Worm (Caenorhabditis elegans) whole organism, L2 larva: ENCODE data around the gene F59A6.4.

Experiments used
- F13H6.1 ChIP-seq: sonication (generic microtip); optimal IDR thresholded peaks from 2 replicates; lab custom pipeline; 2016; ENCODE audit warnings: missing genetic modification characterization, missing compliant biosample characterization
- R02D3.7 ChIP-seq: fragments of 150-350 bp; optimal IDR thresholded peaks from 2 replicates; lab custom pipeline; 2014; ENCODE audit warnings: missing biosample characterization, missing genetic modification characterization
- Y55F3AM.14 ChIP-seq: fragments of 200-800 bp; sonication (Bioruptor generic); optimal IDR thresholded peaks from 2 replicates; lab custom pipeline; 2018; ENCODE audit warnings: mild to moderate bottlenecking, missing genetic modification characterization, missing compliant biosample characterization
- ZK546.5 ChIP-seq: sonication (generic microtip); optimal IDR thresholded peaks from 2 replicates; lab custom pipeline; 2017; ENCODE audit warnings: missing biosample characterization, missing genetic modification characterization
- aly-2 ChIP-seq: fragments of 150-350 bp; optimal IDR thresholded peaks from 2 replicates; lab custom pipeline; 2014; ENCODE audit warnings: missing biosample characterization, missing genetic modification characterization
- ama-1 ChIP-seq: fragments of 150-350 bp; optimal IDR thresholded peaks from 2 replicates; lab custom pipeline; 2018; ENCODE audit warnings: inconsistent platforms
- blmp-1 ChIP-seq: sonication (generic microtip); optimal IDR thresholded peaks from 2 replicates; lab custom pipeline; 2017; ENCODE audit warnings: missing genetic modification characterization, mild to moderate bottlenecking, missing compliant biosample characterization, antibody characterized with exemption, moderate library complexity; ENCODE audit not compliant: insufficient read depth
- ceh-16 ChIP-seq: fragments of 150-350 bp; optimal IDR thresholded peaks from 2 replicates; lab custom pipeline; 2014; ENCODE audit warnings: missing biosample characterization, missing genetic modification characterization
- crh-2 ChIP-seq: sonication (generic microtip); optimal IDR thresholded peaks from 2 replicates; lab custom pipeline; 2017; ENCODE audit warnings: missing biosample characterization, missing genetic modification characterization
- dmd-4 ChIP-seq: sonication (generic microtip); optimal IDR thresholded peaks from 2 replicates; lab custom pipeline; 2017; ENCODE audit warnings: missing biosample characterization, missing genetic modification characterization
- egl-27 ChIP-seq: sonication (generic microtip); optimal IDR thresholded peaks from 3 replicates; lab custom pipeline; 2017; ENCODE audit warnings: missing biosample characterization, missing genetic modification reagents, missing genetic modification characterization
- elt-1 ChIP-seq: fragments of 150-350 bp; optimal IDR thresholded peaks from 2 replicates; lab custom pipeline; 2014; ENCODE audit warnings: missing biosample characterization, missing genetic modification characterization
- fos-1 ChIP-seq: fragments of 150-350 bp; optimal IDR thresholded peaks from 2 replicates; lab custom pipeline; 2014; ENCODE audit warnings: missing biosample characterization, missing genetic modification characterization
- gmeb-1 ChIP-seq: fragments of 150-350 bp; optimal IDR thresholded peaks from 2 replicates; lab custom pipeline; 2014; ENCODE audit warnings: missing biosample characterization, missing genetic modification characterization
- lin-11 ChIP-seq: fragments of 150-350 bp; sonication (generic microtip); optimal IDR thresholded peaks from 2 replicates; lab custom pipeline; 2014; ENCODE audit warnings: missing biosample characterization, missing genetic modification characterization, inconsistent platforms, mixed read lengths
- lin-13 ChIP-seq: fragments of 150-350 bp; optimal IDR thresholded peaks from 2 replicates; lab custom pipeline; 2014; ENCODE audit warnings: missing biosample characterization, missing genetic modification reagents, missing genetic modification characterization
- lin-39 ChIP-seq: fragments of 150-350 bp; optimal IDR thresholded peaks from 2 replicates; lab custom pipeline; 2014; ENCODE audit warnings: missing biosample characterization, missing genetic modification reagents, missing genetic modification characterization
- lsy-2 ChIP-seq, 2 experiments: fragments of 150-350 bp in 1 of 2; sonication (generic microtip) in 1 of 2; optimal IDR thresholded peaks; 2 replicates each; lab custom pipeline; 2014 to 2017; ENCODE audit warnings: missing biosample characterization in 2 of 2, missing genetic modification characterization in 2 of 2
- mbf-1 ChIP-seq: sonication (generic microtip); optimal IDR thresholded peaks from 2 replicates; lab custom pipeline; 2017; ENCODE audit warnings: missing biosample characterization, missing genetic modification characterization
- mdl-1 ChIP-seq, 2 experiments: fragments of 150-350 bp in 1 of 2; sonication (generic microtip) in 1 of 2; optimal IDR thresholded peaks; 2 replicates each; lab custom pipeline; 2017; ENCODE audit warnings: missing biosample characterization in 2 of 2, missing genetic modification characterization in 2 of 2
- nhr-10 ChIP-seq: sonication (generic microtip); optimal IDR thresholded peaks from 2 replicates; lab custom pipeline; 2017; ENCODE audit warnings: missing biosample characterization, missing genetic modification characterization
- nhr-11 ChIP-seq: fragments of 150-350 bp; optimal IDR thresholded peaks from 2 replicates; lab custom pipeline; 2014; ENCODE audit warnings: missing biosample characterization, missing genetic modification characterization
- nhr-12 ChIP-seq: fragments of 150-350 bp; optimal IDR thresholded peaks from 2 replicates; lab custom pipeline; 2014; ENCODE audit warnings: missing biosample characterization, missing genetic modification characterization
- nhr-21 ChIP-seq: fragments of 150-350 bp; optimal IDR thresholded peaks from 2 replicates; lab custom pipeline; 2014; ENCODE audit warnings: missing biosample characterization, missing genetic modification characterization
- nhr-23 ChIP-seq: fragments of 150-350 bp; optimal IDR thresholded peaks from 2 replicates; lab custom pipeline; 2014; ENCODE audit warnings: missing biosample characterization, missing genetic modification reagents, missing genetic modification characterization
- nhr-237 ChIP-seq: fragments of 150-350 bp; optimal IDR thresholded peaks from 2 replicates; lab custom pipeline; 2014; ENCODE audit warnings: missing biosample characterization, missing genetic modification characterization
- nhr-25 ChIP-seq: fragments of 150-350 bp; sonication (generic microtip); optimal IDR thresholded peaks from 3 replicates; lab custom pipeline; 2014; ENCODE audit warnings: missing biosample characterization, missing genetic modification characterization
- nhr-6 ChIP-seq: fragments of 150-350 bp; optimal IDR thresholded peaks from 2 replicates; lab custom pipeline; 2014; ENCODE audit warnings: missing biosample characterization, missing genetic modification characterization
- nhr-77 ChIP-seq: fragments of 150-350 bp; optimal IDR thresholded peaks from 2 replicates; lab custom pipeline; 2014; ENCODE audit warnings: missing biosample characterization, missing genetic modification characterization
- skn-1 ChIP-seq: sonication (generic microtip); optimal IDR thresholded peaks from 2 replicates; lab custom pipeline; 2017; ENCODE audit warnings: missing biosample characterization, missing genetic modification characterization
- sma-3 ChIP-seq: sonication (generic microtip); optimal IDR thresholded peaks from 2 replicates; lab custom pipeline; 2016; ENCODE audit warnings: missing genetic modification reagents, missing genetic modification characterization, missing compliant biosample characterization
- sma-9 ChIP-seq, 2 experiments: fragments of 150-350 bp in 1 of 2; sonication (generic microtip) in 1 of 2; optimal IDR thresholded peaks; 2 replicates each; lab custom pipeline; 2014 to 2016; ENCODE audit warnings: missing genetic modification characterization in 2 of 2, mild to moderate bottlenecking in 1 of 2, missing biosample characterization in 1 of 2, missing compliant biosample characterization in 1 of 2, missing genetic modification reagents in 1 of 2, moderate library complexity in 1 of 2
- snpc-4 ChIP-seq: fragments of 150-350 bp; optimal IDR thresholded peaks from 2 replicates; lab custom pipeline; 2014; ENCODE audit warnings: missing biosample characterization, missing genetic modification characterization
- unc-39 ChIP-seq: fragments of 150-350 bp; optimal IDR thresholded peaks from 2 replicates; lab custom pipeline; 2014; ENCODE audit warnings: missing biosample characterization, missing genetic modification characterization
- ztf-1 ChIP-seq: fragments of 200-800 bp; sonication (Bioruptor generic); conservative IDR thresholded peaks from 2 replicates; pipeline ENCODE4 v1.3.6; 2022; ENCODE audit warnings: missing genetic modification characterization, missing compliant biosample characterization
- ztf-11 ChIP-seq: sonication (generic microtip); optimal IDR thresholded peaks from 2 replicates; lab custom pipeline; 2017; ENCODE audit warnings: missing biosample characterization, missing genetic modification characterization
- ztf-4 ChIP-seq: fragments of 150-350 bp; optimal IDR thresholded peaks from 2 replicates; lab custom pipeline; 2014; ENCODE audit warnings: missing biosample characterization, missing genetic modification characterization

Gene F59A6.4

ce11 chrII:4960690-4961089, 44.2 kb upstream of the F59A6.4 start:
- peak; percentile 16 for TF ChIP-seq sma-9 (GFP tag; optimal IDR thresholded peaks at IDR 0.05; lab: Kevin White, UChicago)
- TF ChIP-seq sma-9 (tag; optimal IDR thresholded peaks at IDR 0.05; lab: Kevin White, UChicago): no peak
- peak; percentile 42 for TF ChIP-seq fos-1
- no peak for TF ChIP-seq nhr-21
- TF ChIP-seq snpc-4 (tag; lab: Kevin White, UChicago): no peak
- peak; percentile 19 for TF ChIP-seq sma-3 (GFP tag; lab: Kevin White, UChicago)

ce11 chrII:4966576-4966975, 38.3 kb upstream of the F59A6.4 start:
- no peak for TF ChIP-seq nhr-12 (tag; lab: Kevin White, UChicago)
- TF ChIP-seq egl-27 (tag; lab: Kevin White, UChicago): no peak
- no peak for TF ChIP-seq lin-13 (GFP tag; lab: Kevin White, UChicago)
- no peak for TF ChIP-seq lsy-2 (tag; optimal IDR thresholded peaks at IDR 0.05; lab: Kevin White, UChicago)
- TF ChIP-seq Y55F3AM.14 (GFP tag; lab: Kevin White, UChicago): no peak
- no peak for TF ChIP-seq gmeb-1 (tag; lab: Kevin White, UChicago)

- no peak for TF ChIP-seq crh-2 (tag; lab: Kevin White, UChicago)
- TF ChIP-seq fos-1: peak; percentile 26
- TF ChIP-seq, all 48 proteins: peak for 1
These were observed 37.2 kb upstream of the F59A6.4 start for ce11 chrII:4967636-4968035.

- no peak for TF ChIP-seq ztf-4 (tag; lab: Kevin White, UChicago)
- no peak for TF ChIP-seq nhr-77 (tag; lab: Kevin White, UChicago)
- no peak for TF ChIP-seq F13H6.1 (tag; lab: Kevin White, UChicago)
- TF ChIP-seq nhr-21: no peak
- no peak for TF ChIP-seq nhr-25 (tag; lab: Kevin White, UChicago)
- no peak for TF ChIP-seq nhr-10
- TF ChIP-seq ztf-1: no peak
- no peak for TF ChIP-seq R02D3.7 (tag; lab: Kevin White, UChicago)
- no peak for TF ChIP-seq nhr-11 (tag; lab: Kevin White, UChicago)
- TF ChIP-seq aly-2: no peak
- TF ChIP-seq ZK546.5 (tag; lab: Kevin White, UChicago): no peak
- TF ChIP-seq lin-11 (tag; lab: Kevin White, UChicago): no peak
- no peak for TF ChIP-seq mbf-1
- no peak for TF ChIP-seq unc-39 (tag; lab: Kevin White, UChicago)
- TF ChIP-seq nhr-237: no peak
- TF ChIP-seq ztf-11 (tag; lab: Kevin White, UChicago): no peak
These were observed 36.0 kb upstream of the F59A6.4 start, which contains the start of gene shc-2 for ce11 chrII:4968863-4969262. shc-2 (plus strand) TSS chrII:4969163.

ce11 chrII:4974448-4974951, 30.4 kb upstream of the F59A6.4 start:
- TF ChIP-seq sma-9 (GFP tag; optimal IDR thresholded peaks at IDR 0.05; lab: Kevin White, UChicago) (no peak), sma-9 (tag; optimal IDR thresholded peaks at IDR 0.05; lab: Kevin White, UChicago) (no peak), crh-2 (tag; lab: Kevin White, UChicago) (no peak), blmp-1 (tag; lab: Kevin White, UChicago) (no peak), sma-3 (GFP tag; lab: Kevin White, UChicago) (no peak), lin-39 (tag; lab: Kevin White, UChicago) (no peak), R02D3.7 (tag; lab: Kevin White, UChicago) (no peak), nhr-10 (no peak), mbf-1 (no peak), nhr-6 (no peak), F13H6.1 (tag; lab: Kevin White, UChicago) (no peak), dmd-4 (tag; lab: Kevin White, UChicago) (no peak), lin-13 (GFP tag; lab: Kevin White, UChicago) (no peak), ceh-16 (tag; lab: Kevin White, UChicago) (no peak), nhr-23 (tag; lab: Kevin White, UChicago) (no peak), ZK546.5 (tag; lab: Kevin White, UChicago) (no peak), elt-1 (tag; lab: Kevin White, UChicago) (no peak), skn-1 (tag; lab: Kevin White, UChicago) (no peak), mdl-1 (tag; optimal IDR thresholded peaks at IDR 0.05; lab: Kevin White, UChicago) (no peak), ama-1 (no peak)
